Fruit fly (Drosophila melanogaster) whole organism, pupa: ENCODE results near the gene Eip78C.

Source experiments
- CG10348 ChIP-seq: fragments of 200-800 bp; sonication (Bioruptor generic); IDR thresholded peaks from 2 replicates; pipeline ENCODE4 v1.3.6; 2022; ENCODE audit warnings: missing biosample characterization, missing genetic modification characterization
- CG13204 ChIP-seq: fragments of 200-800 bp; sonication (Bioruptor generic); optimal IDR thresholded peaks from 2 replicates; lab custom pipeline; 2018; ENCODE audit warnings: missing biosample characterization, mild to moderate bottlenecking, missing genetic modification characterization, moderate library complexity
- CG14655 ChIP-seq: fragments of 200-800 bp; sonication (Bioruptor generic); optimal IDR thresholded peaks from 3 replicates; lab custom pipeline; 2017; ENCODE audit warnings: mild to moderate bottlenecking, missing biosample characterization, missing genetic modification reagents, missing genetic modification characterization
- CG15710 ChIP-seq: fragments of 200-800 bp; sonication (Bioruptor generic); optimal IDR thresholded peaks from 2 replicates; lab custom pipeline; 2018; ENCODE audit warnings: missing biosample characterization, mild to moderate bottlenecking, missing genetic modification characterization, moderate library complexity
- CG32121 ChIP-seq: fragments of 200-800 bp; sonication (Bioruptor generic); IDR thresholded peaks from 2 replicates; pipeline ENCODE4 v1.3.6; 2022; ENCODE audit warnings: missing biosample characterization, missing genetic modification characterization
- CG34367 ChIP-seq: fragments of 200-800 bp; sonication (Bioruptor generic); optimal IDR thresholded peaks from 2 replicates; lab custom pipeline; 2018; ENCODE audit warnings: missing biosample characterization, mild to moderate bottlenecking, missing genetic modification characterization
- CG4496 ChIP-seq: fragments of 200-800 bp; sonication (Bioruptor generic); IDR thresholded peaks from 3 replicates; pipeline ENCODE4 v1.3.6; 2022; ENCODE audit warnings: missing biosample characterization, missing genetic modification characterization
- CG8159 ChIP-seq: fragments of 200-800 bp; sonication (Bioruptor generic); optimal IDR thresholded peaks from 3 replicates; lab custom pipeline; 2018; ENCODE audit warnings: missing biosample characterization, mild to moderate bottlenecking, missing genetic modification characterization, moderate library complexity
- EcR ChIP-seq: fragments of 200-800 bp; sonication (Bioruptor generic); optimal IDR thresholded peaks from 3 replicates; lab custom pipeline; 2019; ENCODE audit warnings: missing biosample characterization, missing genetic modification characterization, mild to moderate bottlenecking, moderate library complexity, missing genetic modification reagents
- Ets98B ChIP-seq: fragments of 200-800 bp; sonication (Bioruptor generic); IDR thresholded peaks from 2 replicates; pipeline ENCODE4 v1.3.6; 2022; ENCODE audit warnings: missing biosample characterization, missing genetic modification characterization
- Snoo ChIP-seq: fragments of 200-800 bp; sonication (Bioruptor generic); optimal IDR thresholded peaks from 3 replicates; lab custom pipeline; 2017; ENCODE audit warnings: missing biosample characterization, mild to moderate bottlenecking, missing genetic modification characterization, inconsistent platforms
- fd96Ca ChIP-seq: fragments of 200-800 bp; sonication (Bioruptor generic); IDR thresholded peaks from 3 replicates; pipeline ENCODE4 v1.3.6; 2022; ENCODE audit warnings: missing biosample characterization, missing genetic modification characterization
- gl ChIP-seq: fragments of 200-800 bp; sonication (Bioruptor generic); optimal IDR thresholded peaks from 2 replicates; lab custom pipeline; 2018; ENCODE audit warnings: missing biosample characterization, mild to moderate bottlenecking, missing genetic modification characterization
- rn ChIP-seq: fragments of 200-800 bp; sonication (Bioruptor generic); IDR thresholded peaks from 2 replicates; pipeline ENCODE4 v1.3.6; 2022; ENCODE audit warnings: missing biosample characterization, missing genetic modification characterization

DNA sequence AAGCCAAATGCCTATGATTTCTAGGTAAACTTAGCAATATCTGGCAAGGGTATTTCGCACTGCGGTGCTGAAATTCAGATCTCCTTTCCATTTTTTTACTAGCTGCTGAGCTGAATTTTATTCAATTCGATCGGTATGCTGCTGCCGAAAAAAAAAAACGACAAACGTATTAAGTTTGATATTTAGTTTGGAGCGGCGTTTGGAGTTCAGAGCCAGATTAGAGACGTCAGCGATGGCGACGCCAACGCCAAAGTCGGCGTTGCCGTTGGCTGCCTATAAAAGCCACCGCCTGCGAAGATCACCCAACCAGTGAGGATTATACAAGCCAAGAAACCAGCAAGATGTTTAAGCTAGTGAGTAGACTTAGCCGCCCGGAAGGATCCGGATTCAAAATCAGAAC, 73.9 kb downstream of the Eip78C start, which contains the start of gene Cpr78Cc:
- TF ChIP-seq rn (GFP tag; lab: Robert Waterston, UW) (no peak), CG32121 (GFP tag; lab: Robert Waterston, UW) (no peak), Snoo (tag; lab: Kevin White, UChicago) (no peak), CG15710 (tag; lab: Kevin White, UChicago) (no peak), CG34367 (tag; lab: Kevin White, UChicago) (no peak), EcR (GFP tag; lab: Kevin White, UChicago) (no peak), CG8159 (tag; lab: Kevin White, UChicago) (no peak), gl (tag; lab: Kevin White, UChicago) (no peak), fd96Ca (no peak), CG10348 (no peak), CG13204 (GFP tag; lab: Kevin White, UChicago) (no peak), CG14655 (no peak), Ets98B (GFP tag; lab: Robert Waterston, UW) (no peak), CG4496 (GFP tag; lab: Robert Waterston, UW) (no peak)
